Worm (Caenorhabditis elegans): ENCODE results near the gene Y51A2D.18.

DNA sequence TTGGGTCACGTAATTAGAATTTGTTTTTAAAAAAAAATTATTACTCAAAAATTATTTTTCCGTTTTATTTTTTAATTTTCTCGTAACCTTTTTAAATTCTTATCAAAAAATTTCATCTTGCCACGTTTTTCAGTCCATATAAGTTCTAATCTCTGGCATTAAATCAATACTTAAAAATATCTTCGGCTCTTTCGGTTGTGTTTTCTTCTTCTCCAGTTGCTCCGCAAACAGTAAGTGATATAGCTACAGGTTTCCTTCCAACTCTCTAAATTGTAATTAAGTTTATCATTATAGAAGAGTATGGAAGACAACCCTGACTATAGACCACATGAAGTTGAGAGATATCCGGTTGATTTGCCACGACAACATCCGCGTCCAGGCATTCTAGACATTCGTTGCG, 42.9 kb downstream of the Y51A2D.18 start, which contains the start of gene ZK228.1:
- no peak for TF ChIP-seq sea-1 (GFP tag; conservative IDR thresholded peaks at IDR 0.05)
- no peak for TF ChIP-seq tbx-11 (GFP tag; IDR thresholded peaks at IDR 0.05)
- TF ChIP-seq tbx-37 (GFP tag; conservative IDR thresholded peaks at IDR 0.05) = no peak
- TF ChIP-seq hmg-4 (GFP tag; optimal IDR thresholded peaks at IDR 0.05) = no peak
- no peak for TF ChIP-seq ets-7 (tag; optimal IDR thresholded peaks at IDR 0.05)
- TF ChIP-seq scrt-1 (GFP tag; IDR thresholded peaks at IDR 0.05) = no peak

All from whole organism, early embryonic.